Fruit fly (Drosophila melanogaster) whole organism, embryonic: Measurements from ENCODE around the gene CG34180.

Experiments used
- Bdp1 ChIP-seq: fragments of 200-800 bp; sonication (Bioruptor generic); optimal IDR thresholded peaks from 3 replicates; lab custom pipeline; 2016; ENCODE audit warnings: missing biosample characterization, missing genetic modification characterization
- BtbVII ChIP-seq: fragments of 200-800 bp; sonication (Bioruptor generic); optimal IDR thresholded peaks from 3 replicates; lab custom pipeline; 2017; ENCODE audit warnings: missing biosample characterization, mild to moderate bottlenecking, missing genetic modification characterization
- CG10431 ChIP-seq: fragments of 200-800 bp; sonication (Bioruptor generic); optimal IDR thresholded peaks from 3 replicates; lab custom pipeline; 2018; ENCODE audit warnings: missing biosample characterization, mild to moderate bottlenecking, missing genetic modification characterization
- CG10462 ChIP-seq: fragments of 200-800 bp; sonication (Bioruptor generic); optimal IDR thresholded peaks from 2 replicates; lab custom pipeline; 2016; ENCODE audit warnings: missing biosample characterization, missing genetic modification characterization
- CG11398 ChIP-seq: fragments of 200-800 bp; sonication (Bioruptor generic); optimal IDR thresholded peaks from 2 replicates; lab custom pipeline; 2016; ENCODE audit warnings: missing biosample characterization, missing genetic modification characterization
- CG11456 ChIP-seq: fragments of 200-800 bp; sonication (Bioruptor generic); IDR thresholded peaks from 3 replicates; pipeline ENCODE4 v1.3.6; 2022; ENCODE audit warnings: missing biosample characterization, missing genetic modification characterization
- CG1233 ChIP-seq: fragments of 200-800 bp; sonication (Bioruptor generic); optimal IDR thresholded peaks from 4 replicates; lab custom pipeline; 2018; ENCODE audit warnings: missing biosample characterization, mild to moderate bottlenecking, missing genetic modification characterization
- CG12391 ChIP-seq: fragments of 200-800 bp; sonication (Bioruptor generic); optimal IDR thresholded peaks from 3 replicates; lab custom pipeline; 2018; ENCODE audit warnings: missing biosample characterization, mild to moderate bottlenecking, missing genetic modification characterization, moderate library complexity
- CG14710 ChIP-seq: fragments of 200-800 bp; sonication (Bioruptor generic); optimal IDR thresholded peaks from 3 replicates; lab custom pipeline; 2019; ENCODE audit warnings: missing biosample characterization, mild to moderate bottlenecking, missing genetic modification characterization, moderate library complexity
- CG16815 ChIP-seq: fragments of 200-800 bp; sonication (Bioruptor generic); optimal IDR thresholded peaks from 3 replicates; lab custom pipeline; 2017; ENCODE audit warnings: missing biosample characterization, mild to moderate bottlenecking, missing genetic modification characterization
- CG2129 ChIP-seq: fragments of 200-800 bp; sonication (Bioruptor generic); IDR thresholded peaks from 2 replicates; pipeline ENCODE4 v1.3.6; 2022; ENCODE audit warnings: missing biosample characterization, missing genetic modification characterization; ENCODE audit not compliant: partially characterized antibody
- CG2199 ChIP-seq: fragments of 200-800 bp; sonication (Bioruptor generic); IDR thresholded peaks from 3 replicates; pipeline ENCODE4 v1.3.6; 2022; ENCODE audit warnings: missing biosample characterization, missing genetic modification characterization
- CG3281 ChIP-seq: fragments of 200-800 bp; sonication (Bioruptor generic); optimal IDR thresholded peaks from 3 replicates; lab custom pipeline; 2017; ENCODE audit warnings: missing biosample characterization, mild to moderate bottlenecking, missing genetic modification characterization
- CG34224 ChIP-seq: fragments of 200-800 bp; sonication (Bioruptor generic); IDR thresholded peaks from 3 replicates; pipeline ENCODE4 v1.3.6; 2022; ENCODE audit warnings: missing biosample characterization, missing genetic modification characterization; ENCODE audit not compliant: partially characterized antibody
- CG4404 ChIP-seq: fragments of 200-800 bp; sonication (Bioruptor generic); IDR thresholded peaks from 2 replicates; pipeline ENCODE4 v1.3.6; 2022; ENCODE audit warnings: missing biosample characterization, missing genetic modification characterization
- CG7357 ChIP-seq: fragments of 200-800 bp; sonication (Bioruptor generic); IDR thresholded peaks from 3 replicates; pipeline ENCODE4 v1.3.6; 2022; ENCODE audit warnings: missing biosample characterization, missing genetic modification characterization
- CG7556 ChIP-seq: fragments of 200-800 bp; sonication (Bioruptor generic); optimal IDR thresholded peaks from 2 replicates; lab custom pipeline; 2017; ENCODE audit warnings: missing biosample characterization, mild to moderate bottlenecking, missing genetic modification characterization
- CG7745 ChIP-seq: fragments of 200-800 bp; sonication (Bioruptor generic); optimal IDR thresholded peaks from 2 replicates; lab custom pipeline; 2018; ENCODE audit warnings: missing biosample characterization, mild to moderate bottlenecking, missing genetic modification characterization, moderate library complexity
- CG9932 ChIP-seq: fragments of 200-800 bp; sonication (Bioruptor generic); IDR thresholded peaks from 2 replicates; pipeline ENCODE4 v1.3.6; 2022; ENCODE audit warnings: missing biosample characterization, missing genetic modification characterization
- CkIIα-i1 ChIP-seq: fragments of 200-800 bp; sonication (Bioruptor generic); IDR thresholded peaks from 2 replicates; pipeline ENCODE4 v1.3.6; 2022; ENCODE audit warnings: missing biosample characterization, missing genetic modification characterization
- D ChIP-seq, 2 experiments: fragments of 200-800 bp in 1 of 2; fragments of >200 bp in 1 of 2; sonication (Bioruptor generic) in 1 of 2; optimal IDR thresholded peaks; 2 replicates in 1 of 2; 3 replicates in 1 of 2; lab custom pipeline; 2017; ENCODE audit warnings: mild to moderate bottlenecking in 1 of 2, missing biosample characterization in 1 of 2, missing genetic modification characterization in 1 of 2, missing genetic modification reagents in 1 of 2
- Elba2 ChIP-seq: fragments of 200-800 bp; sonication (Bioruptor generic); optimal IDR thresholded peaks from 3 replicates; lab custom pipeline; 2016; ENCODE audit warnings: missing biosample characterization, missing genetic modification characterization
- HLH4C ChIP-seq: fragments of 200-800 bp; sonication (Bioruptor generic); IDR thresholded peaks from 3 replicates; pipeline ENCODE4 v1.3.6; 2022; ENCODE audit warnings: missing biosample characterization, missing genetic modification characterization; ENCODE audit not compliant: partially characterized antibody
- HmgZ ChIP-seq: fragments of 200-800 bp; sonication (Bioruptor generic); optimal IDR thresholded peaks from 2 replicates; lab custom pipeline; 2018; ENCODE audit warnings: missing biosample characterization, mild to moderate bottlenecking, missing genetic modification characterization
- Max ChIP-seq: fragments of 200-800 bp; sonication (Bioruptor generic); optimal IDR thresholded peaks from 2 replicates; lab custom pipeline; 2016; ENCODE audit warnings: missing biosample characterization, mild to moderate bottlenecking, missing genetic modification characterization
- Mes4 ChIP-seq: fragments of 200-800 bp; sonication (Bioruptor generic); optimal IDR thresholded peaks from 2 replicates; lab custom pipeline; 2016; ENCODE audit warnings: missing biosample characterization, missing genetic modification characterization
- Pdp1 ChIP-seq, 2 experiments: fragments of 200-800 bp; sonication (Bioruptor generic); optimal IDR thresholded peaks; 3 replicates each; lab custom pipeline; 2016; ENCODE audit warnings: missing biosample characterization in 2 of 2, missing genetic modification characterization in 2 of 2, mild to moderate bottlenecking in 1 of 2, moderate library complexity in 1 of 2
- Ssrp ChIP-seq: fragments of 200-800 bp; sonication (Bioruptor generic); optimal IDR thresholded peaks from 2 replicates; lab custom pipeline; 2018; ENCODE audit warnings: missing biosample characterization, mild to moderate bottlenecking, missing genetic modification characterization, moderate library complexity
- Taf1 ChIP-seq: fragments of 200-800 bp; sonication (Bioruptor generic); IDR thresholded peaks from 2 replicates; pipeline ENCODE4 v1.3.6; 2022; ENCODE audit warnings: missing biosample characterization, missing genetic modification characterization
- bab2 ChIP-seq: fragments of 200-800 bp; sonication (Bioruptor generic); optimal IDR thresholded peaks from 2 replicates; lab custom pipeline; 2016; ENCODE audit warnings: missing biosample characterization, missing genetic modification characterization
- bbx ChIP-seq: fragments of 200-800 bp; sonication (Bioruptor generic); IDR thresholded peaks from 2 replicates; pipeline ENCODE4 v1.3.6; 2022; ENCODE audit warnings: missing biosample characterization, missing genetic modification characterization; ENCODE audit not compliant: partially characterized antibody
- bowl ChIP-seq: fragments of 200-800 bp; sonication (Bioruptor generic); IDR thresholded peaks from 2 replicates; pipeline ENCODE4 v1.3.6; 2022; ENCODE audit warnings: missing biosample characterization, missing genetic modification characterization
- da ChIP-seq: fragments of 200-800 bp; sonication (Bioruptor generic); optimal IDR thresholded peaks from 2 replicates; lab custom pipeline; 2016; ENCODE audit warnings: missing biosample characterization, missing genetic modification characterization
- dmrt11E ChIP-seq: fragments of 200-800 bp; sonication (Bioruptor generic); optimal IDR thresholded peaks from 3 replicates; lab custom pipeline; 2018; ENCODE audit warnings: missing biosample characterization, mild to moderate bottlenecking, missing genetic modification characterization, moderate library complexity
- emc ChIP-seq: fragments of 200-800 bp; sonication (Bioruptor generic); optimal IDR thresholded peaks from 2 replicates; lab custom pipeline; 2016; ENCODE audit warnings: missing biosample characterization, missing genetic modification characterization
- fd96Cb ChIP-seq: fragments of 200-800 bp; sonication (Bioruptor generic); optimal IDR thresholded peaks from 2 replicates; lab custom pipeline; 2018; ENCODE audit warnings: missing biosample characterization, mild to moderate bottlenecking, missing genetic modification characterization, moderate library complexity
- fru ChIP-seq: fragments of >200 bp; optimal IDR thresholded peaks from 2 replicates; lab custom pipeline; 2017
- gce ChIP-seq: fragments of 200-800 bp; sonication (Bioruptor generic); IDR thresholded peaks from 3 replicates; pipeline ENCODE4 v1.3.6; 2022; ENCODE audit warnings: missing biosample characterization, missing genetic modification characterization
- grau ChIP-seq: fragments of 200-800 bp; optimal IDR thresholded peaks from 3 replicates; lab custom pipeline; 2019; ENCODE audit warnings: missing biosample characterization, mild to moderate bottlenecking, missing genetic modification characterization, moderate library complexity
- gro ChIP-seq: fragments of 200-800 bp; sonication (Bioruptor generic); optimal IDR thresholded peaks from 2 replicates; lab custom pipeline; 2016; ENCODE audit warnings: missing biosample characterization, missing genetic modification characterization
- mam ChIP-seq: fragments of 200-800 bp; sonication (Bioruptor generic); optimal IDR thresholded peaks from 3 replicates; lab custom pipeline; 2016; ENCODE audit warnings: missing biosample characterization, missing genetic modification characterization
- mirr ChIP-seq: fragments of 200-800 bp; sonication (Bioruptor generic); optimal IDR thresholded peaks from 3 replicates; lab custom pipeline; 2018; ENCODE audit warnings: missing biosample characterization, mild to moderate bottlenecking, missing genetic modification characterization
- repo ChIP-seq: fragments of 200-800 bp; sonication (Bioruptor generic); optimal IDR thresholded peaks from 2 replicates; lab custom pipeline; 2016; ENCODE audit warnings: missing biosample characterization, missing genetic modification characterization
- seq ChIP-seq: fragments of 200-800 bp; sonication (Bioruptor generic); IDR thresholded peaks from 2 replicates; pipeline ENCODE4 v1.3.6; 2022; ENCODE audit warnings: missing biosample characterization, missing genetic modification characterization
- sisA ChIP-seq: fragments of 200-800 bp; sonication (Bioruptor generic); IDR thresholded peaks from 2 replicates; pipeline ENCODE4 v1.3.6; 2022; ENCODE audit warnings: missing biosample characterization, missing genetic modification characterization
- ssp ChIP-seq: fragments of 200-800 bp; sonication (Bioruptor generic); IDR thresholded peaks from 2 replicates; pipeline ENCODE4 v1.3.6; 2022; ENCODE audit warnings: missing biosample characterization, missing genetic modification characterization
- tin ChIP-seq: fragments of 200-800 bp; sonication (Bioruptor generic); optimal IDR thresholded peaks from 3 replicates; lab custom pipeline; 2016; ENCODE audit warnings: missing biosample characterization, missing genetic modification characterization
- tup ChIP-seq: fragments of 200-800 bp; sonication (Bioruptor generic); optimal IDR thresholded peaks from 2 replicates; lab custom pipeline; 2016; ENCODE audit warnings: missing biosample characterization, mild to moderate bottlenecking, missing genetic modification characterization, moderate library complexity
- unc-4 ChIP-seq: fragments of 200-800 bp; sonication (Bioruptor generic); IDR thresholded peaks from 2 replicates; pipeline ENCODE4 v1.3.6; 2022; ENCODE audit warnings: missing biosample characterization, missing genetic modification characterization; ENCODE audit not compliant: partially characterized antibody
- zen2 ChIP-seq: fragments of 200-800 bp; sonication (Bioruptor generic); IDR thresholded peaks from 3 replicates; pipeline ENCODE4 v1.3.6; 2022; ENCODE audit warnings: missing biosample characterization, missing genetic modification characterization; ENCODE audit not compliant: partially characterized antibody

CG34180 gene

dm6 chr2L:6065823-6066222, 5.5 kb downstream of the CG34180 start, which contains the start of the genes Fbw5 and CG9147 (continued):
- TF ChIP-seq emc (GFP tag; lab: Kevin White, UChicago) (peak; percentile 98), mirr (GFP tag; lab: Kevin White, UChicago) (peak; percentile 97), BtbVII (peak; percentile 98), CG2129 (no peak), CG1233 (GFP tag; lab: Kevin White, UChicago) (peak; percentile 99), Bdp1 (GFP tag; lab: Kevin White, UChicago) (peak; percentile 96), CG10462 (GFP tag; lab: Kevin White, UChicago) (peak; percentile 100), fru (lab: Kevin White, UChicago) (no peak), fd96Cb (tag; lab: Kevin White, UChicago) (peak; percentile 100), CG14710 (peak; percentile 98), CG2199 (GFP tag; lab: Robert Waterston, UW) (peak; percentile 98), CG3281 (GFP tag; lab: Kevin White, UChicago) (peak; percentile 98), repo (GFP tag; lab: Kevin White, UChicago) (peak; percentile 99), tin (GFP tag; lab: Kevin White, UChicago) (peak; percentile 99), D (optimal IDR thresholded peaks at IDR 0.05; lab: Kevin White, UChicago) (no peak), D (GFP tag; optimal IDR thresholded peaks at IDR 0.05; lab: Kevin White, UChicago) (peak; percentile 99), unc-4 (peak; percentile 59), CkIIα-i1 (peak; percentile 96), CG7556 (GFP tag; lab: Kevin White, UChicago) (peak; percentile 100), CG10431 (peak; percentile 98), HLH4C (GFP tag; lab: Robert Waterston, UW) (peak; percentile 70), sisA (GFP tag; lab: Robert Waterston, UW) (peak; percentile 100), CG9932 (peak; percentile 99), grau (peak; percentile 99), gce (peak; percentile 99), bbx (GFP tag; lab: Robert Waterston, UW) (peak; percentile 70), gro (GFP tag; lab: Kevin White, UChicago) (peak; percentile 100), bab2 (peak; percentile 100), Elba2 (GFP tag; lab: Kevin White, UChicago) (peak; percentile 97), dmrt11E (tag; lab: Kevin White, UChicago) (peak; percentile 100), tup (GFP tag; lab: Kevin White, UChicago) (peak; percentile 99), Max (GFP tag; lab: Kevin White, UChicago) (peak; percentile 100), CG34224 (GFP tag; lab: Robert Waterston, UW) (peak; percentile 78), bowl (GFP tag; lab: Robert Waterston, UW) (peak; percentile 98), mam (GFP tag; lab: Kevin White, UChicago) (peak; percentile 100), CG12391 (tag; lab: Kevin White, UChicago) (peak; percentile 100), zen2 (GFP tag; lab: Robert Waterston, UW) (peak; percentile 65; the same call in 2 of the 3 replicates), CG16815 (GFP tag; lab: Kevin White, UChicago) (peak; percentile 100), CG11398 (GFP tag; lab: Kevin White, UChicago) (peak; percentile 99), Taf1 (GFP tag; lab: Robert Waterston, UW) (peak; percentile 99), Ssrp (peak; percentile 100), CG7357 (GFP tag; lab: Robert Waterston, UW) (peak; percentile 96), HmgZ (peak; percentile 100), Pdp1 (GFP tag; optimal IDR thresholded peaks at IDR 0.05; lab: Kevin White, UChicago) (peak; percentile 99 to 100), CG11456 (GFP tag; lab: Robert Waterston, UW) (peak; percentile 100), Mes4 (GFP tag; lab: Kevin White, UChicago) (peak; percentile 99), seq (GFP tag; lab: Robert Waterston, UW) (peak; percentile 100), CG7745 (tag; lab: Kevin White, UChicago) (peak; percentile 97), da (peak; percentile 99), ssp (peak; percentile 96), CG4404 (peak; percentile 98)
